Worm (Caenorhabditis elegans): ENCODE results near the gene cki-2.

cki-2 gene

DNA sequence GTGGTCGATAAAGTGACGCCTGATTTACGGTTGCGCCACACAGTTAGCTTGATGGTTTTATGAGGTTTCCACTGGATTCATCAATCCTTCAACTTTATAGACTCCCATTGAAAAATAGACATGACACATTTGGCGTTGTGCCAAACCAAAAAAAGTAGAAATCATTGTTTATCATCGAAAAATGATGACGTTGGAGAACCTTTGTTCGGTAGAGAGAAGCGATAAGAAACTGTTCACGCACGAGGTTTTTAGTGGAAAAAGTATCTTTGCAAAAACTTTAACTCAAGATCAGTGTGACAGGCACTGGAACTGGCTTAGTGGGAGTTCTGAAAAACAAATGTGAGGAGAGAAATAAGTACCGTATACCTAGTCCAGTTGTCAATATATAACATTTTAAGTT is 2.7 kb upstream of the cki-2 start:
- TF ChIP-seq fos-1 (tag; optimal IDR thresholded peaks at IDR 0.05) (peak; percentile 26), skn-1 (tag; optimal IDR thresholded peaks at IDR 0.05) (peak; percentile 24), ama-1 (optimal IDR thresholded peaks at IDR 0.05) (no peak)

DNA sequence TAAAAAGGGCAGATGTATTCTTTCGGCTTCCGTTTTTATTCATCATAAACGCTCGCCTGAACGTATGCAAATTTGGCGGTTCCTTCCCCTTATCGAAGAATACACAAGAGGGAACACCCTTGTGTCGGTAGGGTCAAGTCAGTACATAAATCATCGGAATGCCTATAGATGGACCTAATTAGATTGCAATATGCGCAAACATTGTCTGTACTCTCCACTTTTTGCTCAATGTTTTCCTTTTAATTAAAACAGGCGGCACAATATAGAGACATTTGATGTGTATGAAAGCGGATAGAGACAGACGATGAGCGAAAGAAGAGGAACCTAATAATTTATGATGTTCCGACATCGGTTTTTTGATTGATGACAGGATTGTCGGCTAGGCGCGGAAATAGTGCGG is 2.1 kb upstream of the cki-2 start:
- no peak for TF ChIP-seq nhr-6 (tag; optimal IDR thresholded peaks at IDR 0.05)
- peak; percentile 49 for TF ChIP-seq mab-5 (tag; optimal IDR thresholded peaks at IDR 0.05)

DNA sequence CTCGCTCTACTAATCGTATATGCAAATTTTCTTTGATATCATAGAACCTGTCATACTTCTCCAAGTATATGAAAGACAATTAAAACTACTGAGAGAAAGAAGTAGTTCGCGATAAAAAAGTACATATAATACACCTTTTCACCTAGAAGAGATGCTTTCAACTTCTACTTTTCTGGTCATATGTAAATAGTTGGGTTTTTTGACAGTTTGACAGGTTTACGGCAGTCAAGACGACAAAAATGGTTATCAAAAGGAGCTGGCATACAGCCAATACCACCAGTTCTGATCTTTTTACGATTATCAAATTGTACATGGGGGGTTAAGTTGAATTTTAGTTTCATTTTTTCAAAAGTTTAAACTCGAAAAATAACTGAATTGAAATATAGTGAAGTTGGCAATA is 1.4 kb upstream of the cki-2 start:
- no peak for TF ChIP-seq ztf-1 (GFP tag; conservative IDR thresholded peaks at IDR 0.05)
- peak; percentile 30 for TF ChIP-seq skn-1 (tag; optimal IDR thresholded peaks at IDR 0.05)
- peak; percentile 49 for TF ChIP-seq fos-1 (tag; optimal IDR thresholded peaks at IDR 0.05)

DNA sequence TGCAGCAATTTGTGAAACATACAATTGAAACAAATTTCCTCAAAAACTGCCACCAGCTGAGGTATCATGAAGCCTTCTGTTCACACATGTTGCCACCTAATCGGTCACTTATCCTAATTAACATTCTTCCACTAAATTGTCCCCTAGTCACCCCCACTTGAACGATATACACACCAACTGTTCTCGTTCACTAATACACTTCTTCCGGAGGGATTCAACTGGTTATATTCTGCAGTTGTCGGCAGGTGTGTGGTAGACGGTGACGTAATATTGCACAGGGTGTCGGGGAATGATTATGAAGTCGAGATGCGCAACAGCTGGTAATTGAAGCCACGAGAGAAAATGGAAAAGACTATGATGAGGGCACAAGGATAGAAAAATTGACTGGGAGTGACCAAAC is 893 bp upstream of the cki-2 start:
- TF ChIP-seq F13H6.1 (tag; optimal IDR thresholded peaks at IDR 0.05) (no peak), nhr-129 (tag; optimal IDR thresholded peaks at IDR 0.05) (peak; percentile 34), ztf-4 (tag; optimal IDR thresholded peaks at IDR 0.05) (no peak), lin-11 (tag; optimal IDR thresholded peaks at IDR 0.05) (no peak), nhr-237 (tag; optimal IDR thresholded peaks at IDR 0.05) (no peak), elt-3 (tag; optimal IDR thresholded peaks at IDR 0.05) (no peak)

DNA sequence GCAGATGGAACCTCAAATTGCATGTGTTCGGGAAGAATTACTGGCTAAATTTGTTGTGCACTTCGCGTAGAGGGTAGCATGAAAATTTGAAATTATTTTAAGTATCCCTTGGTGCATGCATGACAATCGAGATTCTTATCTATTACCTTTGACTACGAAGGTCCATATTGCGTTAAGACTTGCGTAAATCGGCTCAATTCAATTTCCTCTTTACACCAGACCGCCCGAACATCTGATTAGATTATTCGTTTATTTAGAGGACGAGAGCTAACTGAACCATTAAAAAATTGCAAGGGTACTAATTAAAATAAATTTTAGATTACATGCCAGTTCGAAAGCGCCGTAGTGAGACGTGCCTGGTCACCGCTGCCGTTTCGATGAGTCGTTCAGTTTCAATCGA is 1.3 kb downstream of the cki-2 start:
- TF ChIP-seq sma-9 (GFP tag; optimal IDR thresholded peaks at IDR 0.05) (no peak), sma-9 (tag; optimal IDR thresholded peaks at IDR 0.05) (no peak), skn-1 (tag; optimal IDR thresholded peaks at IDR 0.05) (no peak), nhr-23 (tag; optimal IDR thresholded peaks at IDR 0.05) (no peak), gmeb-1 (tag; optimal IDR thresholded peaks at IDR 0.05) (no peak), nhr-77 (tag; optimal IDR thresholded peaks at IDR 0.05) (no peak)

DNA sequence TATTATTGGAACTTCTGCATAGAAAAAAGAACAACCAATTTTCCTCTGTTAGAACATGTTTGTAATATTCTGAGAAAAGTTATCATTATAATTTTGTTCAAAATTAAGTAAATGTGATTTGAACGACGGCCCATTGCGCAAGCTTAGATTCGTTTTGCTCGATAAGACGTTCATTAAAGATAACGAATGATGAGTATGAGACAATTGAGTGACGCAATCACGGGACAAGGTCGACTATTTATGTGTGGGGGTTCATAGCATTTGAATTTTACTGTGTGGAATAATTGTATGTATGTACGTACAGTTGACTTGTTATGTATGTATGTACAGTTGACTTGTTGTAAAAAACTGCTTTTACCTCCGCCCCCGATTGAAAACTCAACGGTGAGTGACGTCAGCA is 3.1 kb downstream of the cki-2 start:
- no peak for TF ChIP-seq fos-1 (tag; optimal IDR thresholded peaks at IDR 0.05)
- TF ChIP-seq dmd-4 (tag; optimal IDR thresholded peaks at IDR 0.05): no peak
- no peak for TF ChIP-seq C34F6.9 (tag; optimal IDR thresholded peaks at IDR 0.05)
- no peak for TF ChIP-seq lin-11 (tag; optimal IDR thresholded peaks at IDR 0.05)
- no peak for TF ChIP-seq sma-9 (GFP tag; optimal IDR thresholded peaks at IDR 0.05)
- TF ChIP-seq sma-9 (tag; optimal IDR thresholded peaks at IDR 0.05): no peak
- no peak for TF ChIP-seq unc-62 (GFP tag; optimal IDR thresholded peaks at IDR 0.05)
- no peak for TF ChIP-seq skn-1 (tag; optimal IDR thresholded peaks at IDR 0.05)
- no peak for TF ChIP-seq zag-1 (tag; optimal IDR thresholded peaks at IDR 0.05)
- no peak for TF ChIP-seq gmeb-1 (tag; optimal IDR thresholded peaks at IDR 0.05)
- no peak for TF ChIP-seq egl-27 (tag; optimal IDR thresholded peaks at IDR 0.05)
- TF ChIP-seq alr-1 (tag; optimal IDR thresholded peaks at IDR 0.05): no peak
- no peak for TF ChIP-seq ZK546.5 (tag; optimal IDR thresholded peaks at IDR 0.05)
- no peak for TF ChIP-seq sem-4 (tag; optimal IDR thresholded peaks at IDR 0.05)
- TF ChIP-seq crh-2 (tag; optimal IDR thresholded peaks at IDR 0.05): no peak
- no peak for TF ChIP-seq lsy-2 (tag; optimal IDR thresholded peaks at IDR 0.05)
- TF ChIP-seq nhr-237 (tag; optimal IDR thresholded peaks at IDR 0.05): no peak

DNA sequence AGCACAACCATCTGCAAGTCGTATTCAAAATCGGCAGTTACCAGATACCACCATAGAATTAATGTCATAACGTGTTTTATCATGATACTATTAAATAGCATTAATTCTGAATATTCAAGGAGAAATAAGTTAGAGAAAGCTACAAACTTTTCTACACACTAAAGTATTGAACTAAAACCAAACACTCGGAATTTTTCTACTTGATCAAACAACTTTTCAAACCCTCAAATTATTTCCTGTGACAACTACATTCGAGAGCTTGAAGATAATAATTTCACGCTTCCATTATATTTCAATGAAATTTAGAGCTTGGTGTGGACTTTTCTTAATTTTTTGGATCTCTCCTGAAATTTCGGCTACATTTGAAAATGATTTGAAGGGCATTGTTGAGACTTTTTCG is 6.2 kb downstream of the cki-2 start, which contains the start of gene irld-47:
Gene irld-47, minus strand, starts transcription at position 101 of the 400 bp plus-strand sequence.
- TF ChIP-seq peb-1 (tag; optimal IDR thresholded peaks at IDR 0.05): no peak
- TF ChIP-seq gmeb-1 (tag; optimal IDR thresholded peaks at IDR 0.05): no peak
- no peak for TF ChIP-seq ztf-1 (GFP tag; conservative IDR thresholded peaks at IDR 0.05)
- TF ChIP-seq fos-1 (tag; optimal IDR thresholded peaks at IDR 0.05): no peak
- no peak for TF ChIP-seq unc-62 (GFP tag; optimal IDR thresholded peaks at IDR 0.05)
- TF ChIP-seq sma-9 (GFP tag; optimal IDR thresholded peaks at IDR 0.05): no peak
- no peak for TF ChIP-seq sma-9 (tag; optimal IDR thresholded peaks at IDR 0.05)
- no peak for TF ChIP-seq aly-2 (tag; optimal IDR thresholded peaks at IDR 0.05)
- TF ChIP-seq nhr-129 (tag; optimal IDR thresholded peaks at IDR 0.05): no peak
- TF ChIP-seq nhr-25 (tag; optimal IDR thresholded peaks at IDR 0.05): no peak
- no peak for TF ChIP-seq ceh-16 (tag; optimal IDR thresholded peaks at IDR 0.05)
- no peak for TF ChIP-seq nhr-23 (tag; optimal IDR thresholded peaks at IDR 0.05)
- TF ChIP-seq nhr-237 (tag; optimal IDR thresholded peaks at IDR 0.05): no peak
- no peak for TF ChIP-seq sma-3 (GFP tag; optimal IDR thresholded peaks at IDR 0.05)
